Worm (Caenorhabditis elegans) whole organism, L4/young adult: Measurements from ENCODE around the gene Y25C1A.13.

Source experiments
- dao-5 ChIP-seq: sonication (generic microtip); optimal IDR thresholded peaks from 2 replicates; lab custom pipeline; 2016; ENCODE audit warnings: missing genotype, missing genetic modification characterization, moderate library complexity, missing compliant biosample characterization
- him-1 ChIP-seq: sonication (generic microtip); optimal IDR thresholded peaks from 2 replicates; lab custom pipeline; 2016; ENCODE audit warnings: missing genotype, missing genetic modification reagents, missing genetic modification characterization, missing compliant biosample characterization

- TF ChIP-seq him-1 (tag; lab: Kevin White, UChicago) = no peak
- TF ChIP-seq dao-5 (tag; lab: Kevin White, UChicago) = no peak
Observed at ce11 chrII:3062876-3063275, 48.2 kb downstream of the Y25C1A.13 start.
